Fruit fly (Drosophila melanogaster) whole organism, embryonic: Measurements from ENCODE around the gene rut.
A peak's percentile ranks its signal among the peaks of the same experiment; 100 is the strongest.

ENCODE experiments used
- BEAF-32 ChIP-seq: fragments of 200-800 bp; sonication (Bioruptor generic); optimal IDR thresholded peaks from 3 replicates; lab custom pipeline; 2017; ENCODE audit warnings: missing biosample characterization, missing genetic modification characterization, mild to moderate bottlenecking, moderate library complexity, missing genetic modification reagents
- Bgb ChIP-seq: fragments of 200-800 bp; sonication (Bioruptor generic); IDR thresholded peaks from 2 replicates; pipeline ENCODE4 v1.3.6; 2022; ENCODE audit warnings: missing biosample characterization, missing genetic modification characterization; ENCODE audit not compliant: partially characterized antibody
- Blimp-1 ChIP-seq: fragments of 200-800 bp; sonication (Bioruptor generic); optimal IDR thresholded peaks from 3 replicates; lab custom pipeline; 2018; ENCODE audit warnings: missing biosample characterization, missing genetic modification characterization, mild to moderate bottlenecking, moderate library complexity, missing genetic modification reagents
- CG10267 ChIP-seq: fragments of 200-800 bp; sonication (Bioruptor generic); optimal IDR thresholded peaks from 2 replicates; lab custom pipeline; 2018; ENCODE audit warnings: missing biosample characterization, mild to moderate bottlenecking, missing genetic modification characterization, moderate library complexity
- CG11695 ChIP-seq: fragments of 200-800 bp; sonication (Bioruptor generic); IDR thresholded peaks from 3 replicates; pipeline ENCODE4 v1.3.6; 2022; ENCODE audit warnings: missing biosample characterization, missing genetic modification characterization
- CG13123 ChIP-seq: fragments of 200-800 bp; sonication (Bioruptor generic); optimal IDR thresholded peaks from 2 replicates; lab custom pipeline; 2016; ENCODE audit warnings: missing biosample characterization, missing genetic modification characterization
- CG13287 ChIP-seq: fragments of 200-800 bp; sonication (Bioruptor generic); IDR thresholded peaks from 2 replicates; pipeline ENCODE4 v1.3.6; 2022; ENCODE audit warnings: missing biosample characterization, missing genetic modification characterization; ENCODE audit not compliant: partially characterized antibody
- CG14860 ChIP-seq: fragments of 200-800 bp; sonication (Bioruptor generic); IDR thresholded peaks from 3 replicates; pipeline ENCODE4 v1.3.6; 2022; ENCODE audit warnings: missing biosample characterization, missing genetic modification characterization; ENCODE audit not compliant: partially characterized antibody
- CG15073 ChIP-seq: fragments of 200-800 bp; sonication (Bioruptor generic); optimal IDR thresholded peaks from 2 replicates; lab custom pipeline; 2016; ENCODE audit warnings: missing biosample characterization, missing genetic modification characterization
- CG15269 ChIP-seq: fragments of 200-800 bp; sonication (Bioruptor generic); optimal IDR thresholded peaks from 2 replicates; lab custom pipeline; 2018; ENCODE audit warnings: missing biosample characterization, mild to moderate bottlenecking, missing genetic modification characterization, moderate library complexity
- CG16813 ChIP-seq: fragments of 200-800 bp; sonication (Bioruptor generic); IDR thresholded peaks from 3 replicates; pipeline ENCODE4 v1.3.6; 2022; ENCODE audit warnings: missing biosample characterization, missing genetic modification characterization; ENCODE audit not compliant: partially characterized antibody
- CG16863 ChIP-seq: fragments of 200-800 bp; sonication (Bioruptor generic); optimal IDR thresholded peaks from 3 replicates; lab custom pipeline; 2016; ENCODE audit warnings: missing biosample characterization, missing genetic modification characterization
- CG17361 ChIP-seq: fragments of 200-800 bp; sonication (Bioruptor generic); IDR thresholded peaks from 3 replicates; pipeline ENCODE4 v1.3.6; 2022; ENCODE audit warnings: missing biosample characterization, missing genetic modification characterization
- CG2116 ChIP-seq: fragments of 200-800 bp; sonication (Bioruptor generic); optimal IDR thresholded peaks from 3 replicates; lab custom pipeline; 2018; ENCODE audit warnings: missing biosample characterization, mild to moderate bottlenecking, missing genetic modification characterization
- CG2120 ChIP-seq: fragments of 200-800 bp; sonication (Bioruptor generic); optimal IDR thresholded peaks from 3 replicates; lab custom pipeline; 2016; ENCODE audit warnings: missing biosample characterization, missing genetic modification characterization
- CG31441 ChIP-seq: fragments of 200-800 bp; sonication (Bioruptor generic); IDR thresholded peaks from 2 replicates; pipeline ENCODE4 v1.3.6; 2022; ENCODE audit warnings: missing biosample characterization, missing genetic modification characterization
- CG34224 ChIP-seq: fragments of 200-800 bp; sonication (Bioruptor generic); IDR thresholded peaks from 3 replicates; pipeline ENCODE4 v1.3.6; 2022; ENCODE audit warnings: missing biosample characterization, missing genetic modification characterization; ENCODE audit not compliant: partially characterized antibody
- CG6272 ChIP-seq: fragments of 200-800 bp; sonication (Bioruptor generic); IDR thresholded peaks from 2 replicates; pipeline ENCODE4 v1.3.6; 2022; ENCODE audit warnings: missing biosample characterization, missing genetic modification characterization
- CG7556 ChIP-seq: fragments of 200-800 bp; sonication (Bioruptor generic); optimal IDR thresholded peaks from 2 replicates; lab custom pipeline; 2017; ENCODE audit warnings: missing biosample characterization, mild to moderate bottlenecking, missing genetic modification characterization
- CG8290 ChIP-seq, 3 experiments: fragments of 200-800 bp; sonication (Bioruptor generic); optimal IDR thresholded peaks; 2 replicates each; lab custom pipeline; 2016 to 2019; ENCODE audit warnings: missing biosample characterization in 3 of 3, missing genetic modification characterization in 3 of 3, mild to moderate bottlenecking in 2 of 3, moderate library complexity in 1 of 3
- CG8388 ChIP-seq: fragments of 200-800 bp; sonication (Bioruptor generic); optimal IDR thresholded peaks from 2 replicates; lab custom pipeline; 2019; ENCODE audit warnings: missing biosample characterization, mild to moderate bottlenecking, missing genetic modification characterization, moderate library complexity
- CTCF ChIP-seq: fragments of 200-800 bp; sonication (Bioruptor generic); optimal IDR thresholded peaks from 2 replicates; lab custom pipeline; 2017; ENCODE audit warnings: missing biosample characterization, mild to moderate bottlenecking, missing genetic modification characterization, moderate library complexity
- Camta ChIP-seq: fragments of 200-800 bp; sonication (Bioruptor generic); optimal IDR thresholded peaks from 2 replicates; lab custom pipeline; 2016; ENCODE audit warnings: missing biosample characterization, missing genetic modification characterization
- CoRest ChIP-seq: fragments of 200-800 bp; sonication (Bioruptor generic); optimal IDR thresholded peaks from 3 replicates; lab custom pipeline; 2018; ENCODE audit warnings: missing biosample characterization, mild to moderate bottlenecking, missing genetic modification characterization, moderate library complexity
- Doc3 ChIP-seq: fragments of 200-800 bp; sonication (Bioruptor generic); IDR thresholded peaks from 3 replicates; pipeline ENCODE4 v1.3.6; 2022; ENCODE audit warnings: missing biosample characterization, missing genetic modification characterization; ENCODE audit not compliant: partially characterized antibody
- Dref ChIP-seq: fragments of 200-800 bp; sonication (Bioruptor generic); IDR thresholded peaks from 2 replicates; pipeline ENCODE4 v1.3.6; 2022; ENCODE audit warnings: missing biosample characterization, missing genetic modification characterization
- HHEX ChIP-seq: fragments of 200-800 bp; sonication (Bioruptor generic); optimal IDR thresholded peaks from 3 replicates; lab custom pipeline; 2017; ENCODE audit warnings: missing biosample characterization, mild to moderate bottlenecking, missing genetic modification characterization, missing genetic modification reagents
- HLH4C ChIP-seq: fragments of 200-800 bp; sonication (Bioruptor generic); IDR thresholded peaks from 3 replicates; pipeline ENCODE4 v1.3.6; 2022; ENCODE audit warnings: missing biosample characterization, missing genetic modification characterization; ENCODE audit not compliant: partially characterized antibody
- Neu2 ChIP-seq: fragments of 200-800 bp; sonication (Bioruptor generic); optimal IDR thresholded peaks from 3 replicates; lab custom pipeline; 2016; ENCODE audit warnings: missing biosample characterization, missing genetic modification characterization, borderline replicate concordance
- Nf-YB ChIP-seq: fragments of 200-800 bp; sonication (Bioruptor generic); optimal IDR thresholded peaks from 3 replicates; lab custom pipeline; 2019; ENCODE audit warnings: missing biosample characterization, mild to moderate bottlenecking, missing genetic modification characterization, moderate library complexity
- Pdp1 ChIP-seq, 2 experiments: fragments of 200-800 bp; sonication (Bioruptor generic); optimal IDR thresholded peaks; 3 replicates each; lab custom pipeline; 2016; ENCODE audit warnings: missing biosample characterization in 2 of 2, missing genetic modification characterization in 2 of 2, mild to moderate bottlenecking in 1 of 2, moderate library complexity in 1 of 2
- Rfx ChIP-seq: fragments of 200-800 bp; sonication (Bioruptor generic); IDR thresholded peaks from 2 replicates; pipeline ENCODE4 v1.3.6; 2022; ENCODE audit warnings: missing biosample characterization, missing genetic modification characterization
- ash1 ChIP-seq: fragments of 200-800 bp; sonication (Bioruptor generic); optimal IDR thresholded peaks from 2 replicates; lab custom pipeline; 2018; ENCODE audit warnings: missing biosample characterization, mild to moderate bottlenecking, missing genetic modification characterization
- chinmo ChIP-seq: fragments of 200-800 bp; sonication (Bioruptor generic); IDR thresholded peaks from 4 replicates; pipeline ENCODE4 v1.3.6; 2022; ENCODE audit warnings: missing biosample characterization, missing genetic modification characterization; ENCODE audit not compliant: partially characterized antibody
- croc ChIP-seq: fragments of 200-800 bp; sonication (Bioruptor generic); conservative IDR thresholded peaks from 3 replicates; pipeline ENCODE4 v1.3.6; 2022; ENCODE audit warnings: missing biosample characterization, missing genetic modification characterization
- crol ChIP-seq: fragments of 200-800 bp; sonication (Bioruptor generic); IDR thresholded peaks from 2 replicates; pipeline ENCODE4 v1.3.6; 2022; ENCODE audit warnings: missing biosample characterization, missing genetic modification characterization
- crp ChIP-seq, 2 experiments: fragments of 200-800 bp; sonication (Bioruptor generic); optimal IDR thresholded peaks; 2 replicates in 1 of 2; 3 replicates in 1 of 2; lab custom pipeline; 2017; ENCODE audit warnings: missing biosample characterization in 2 of 2, missing genetic modification characterization in 2 of 2, mild to moderate bottlenecking in 1 of 2, moderate library complexity in 1 of 2
- gsb-n ChIP-seq: fragments of 200-800 bp; sonication (Bioruptor generic); optimal IDR thresholded peaks from 3 replicates; lab custom pipeline; 2018; ENCODE audit warnings: missing biosample characterization, mild to moderate bottlenecking, missing genetic modification characterization
- inv ChIP-seq: fragments of 200-800 bp; sonication (Bioruptor generic); IDR thresholded peaks from 2 replicates; pipeline ENCODE4 v1.3.6; 2022; ENCODE audit warnings: missing biosample characterization, missing genetic modification characterization; ENCODE audit not compliant: partially characterized antibody
- knrl ChIP-seq: fragments of 200-800 bp; sonication (Bioruptor generic); IDR thresholded peaks from 3 replicates; pipeline ENCODE4 v1.3.6; 2022; ENCODE audit warnings: missing biosample characterization, missing genetic modification characterization; ENCODE audit not compliant: partially characterized antibody
- lov ChIP-seq, 2 experiments: fragments of 200-800 bp in 1 of 2; fragments of >200 bp in 1 of 2; sonication (Bioruptor generic) in 1 of 2; IDR thresholded peaks in 1 of 2; optimal IDR thresholded peaks in 1 of 2; 2 replicates in 1 of 2; 3 replicates in 1 of 2; pipeline versions ENCODE4 v1.3.6 to Lab custom; 2017 to 2022; ENCODE audit warnings: missing biosample characterization in 1 of 2, missing genetic modification characterization in 1 of 2
- pho ChIP-seq: fragments of 200-800 bp; sonication (Bioruptor generic); optimal IDR thresholded peaks from 2 replicates; lab custom pipeline; 2016; ENCODE audit warnings: missing biosample characterization, missing genetic modification characterization
- pzg ChIP-seq: fragments of 200-800 bp; sonication (Bioruptor generic); optimal IDR thresholded peaks from 3 replicates; lab custom pipeline; 2018; ENCODE audit warnings: missing biosample characterization, mild to moderate bottlenecking, missing genetic modification characterization, moderate library complexity
- sens ChIP-seq: fragments of 200-800 bp; sonication (Bioruptor generic); peaks from one replicate; lab custom pipeline; 2016; ENCODE audit warnings: missing biosample characterization, missing genetic modification characterization
- unpg ChIP-seq: fragments of 200-800 bp; sonication (Bioruptor generic); optimal IDR thresholded peaks from 3 replicates; lab custom pipeline; 2018; ENCODE audit warnings: missing biosample characterization, mild to moderate bottlenecking, missing genetic modification characterization, moderate library complexity

The rut gene

DNA sequence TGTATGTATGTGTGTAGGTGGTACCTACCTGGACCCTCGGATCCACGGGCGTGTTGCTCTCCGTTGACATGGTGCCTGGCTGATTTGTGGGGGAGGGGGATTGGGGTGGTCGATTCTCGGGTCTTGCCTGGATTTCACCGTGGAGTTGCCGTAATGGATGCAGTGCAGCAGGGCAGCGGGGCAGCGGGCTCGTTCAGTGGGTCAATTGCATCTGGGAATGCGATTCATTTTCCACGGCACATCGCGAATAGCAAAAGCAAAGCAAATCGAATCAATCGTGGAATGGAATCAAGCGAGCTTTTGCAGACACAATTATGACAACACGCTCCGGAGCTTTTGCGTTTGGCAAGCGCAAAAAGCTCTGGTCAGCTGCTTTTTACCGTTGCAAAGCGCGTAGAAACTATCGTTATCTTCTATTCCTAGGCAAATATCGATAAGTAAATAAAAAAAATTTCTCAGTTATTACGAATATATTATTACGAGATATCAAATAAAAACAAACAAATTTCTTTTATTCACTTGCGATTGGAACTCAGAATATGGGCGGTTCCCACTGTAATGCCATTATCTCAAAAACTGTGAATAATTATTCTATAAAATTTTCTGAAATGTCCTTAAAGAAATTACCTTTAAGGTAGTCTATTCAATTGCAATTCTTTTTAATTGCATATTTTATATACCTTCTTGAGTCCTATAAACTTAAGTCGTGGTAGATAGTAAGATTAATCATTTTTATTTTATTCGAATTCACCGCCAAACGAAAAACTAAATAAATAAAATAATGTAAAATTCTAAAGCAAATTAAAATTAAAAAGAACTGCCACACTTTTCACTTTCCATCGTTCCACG is 6.1 kb upstream of the rut start, which contains the start of gene CG14408 (continued):
- peak; percentile 6 for TF ChIP-seq CG15269 (tag; lab: Kevin White, UChicago)
- no peak for TF ChIP-seq Rfx (GFP tag; lab: Robert Waterston, UW)
- TF ChIP-seq CG11695 (GFP tag; lab: Robert Waterston, UW) = no peak
- peak; percentile 3 for TF ChIP-seq Nf-YB
- TF ChIP-seq CG8290 (GFP tag; optimal IDR thresholded peaks at IDR 0.05; lab: Kevin White, UChicago) = no peak
- TF ChIP-seq CG8290 (tag; optimal IDR thresholded peaks at IDR 0.05; lab: Kevin White, UChicago) = peak in 1 of 2 experiments; percentile 2
- peak; percentile 40 for TF ChIP-seq CG2116 (GFP tag; lab: Kevin White, UChicago)
- TF ChIP-seq sens (GFP tag; lab: Kevin White, UChicago) = peak; percentile 55
- TF ChIP-seq CG34224 (GFP tag; lab: Robert Waterston, UW) = peak; percentile 66; the same call in 2 of the 3 replicates
- no peak for TF ChIP-seq pho (GFP tag; lab: Kevin White, UChicago)
- TF ChIP-seq CG13287 (GFP tag; lab: Robert Waterston, UW) = peak; percentile 77
- no peak for TF ChIP-seq lov (optimal IDR thresholded peaks at IDR 0.05; lab: Kevin White, UChicago)
- no peak for TF ChIP-seq lov (GFP tag; IDR thresholded peaks at IDR 0.05; lab: Robert Waterston, UW)
- TF ChIP-seq CG17361 (GFP tag; lab: Robert Waterston, UW) = peak; percentile 28; the same call in 2 of the 3 replicates
- no peak for TF ChIP-seq CG8388
- TF ChIP-seq CG16863 (GFP tag; lab: Kevin White, UChicago) = no peak
- peak; percentile 9; the same call in 1 of the 3 replicates for TF ChIP-seq HLH4C (GFP tag; lab: Robert Waterston, UW)
- no peak for TF ChIP-seq Neu2
- peak; percentile 43 for TF ChIP-seq Bgb (GFP tag; lab: Robert Waterston, UW)
- peak in 1 of 2 experiments; percentile 75 for TF ChIP-seq crp (GFP tag; optimal IDR thresholded peaks at IDR 0.05; lab: Kevin White, UChicago)
- TF ChIP-seq croc (GFP tag; lab: Robert Waterston, UW) = no peak
- TF ChIP-seq CG10267 (tag; lab: Kevin White, UChicago) = peak; percentile 25
- no peak for TF ChIP-seq CG13123
- TF ChIP-seq Doc3 (GFP tag; lab: Robert Waterston, UW) = peak; percentile 74
- TF ChIP-seq BEAF-32 (GFP tag; lab: Kevin White, UChicago) = peak; percentile 66
- TF ChIP-seq CG15073 = no peak
- TF ChIP-seq Camta (GFP tag; lab: Kevin White, UChicago) = no peak
- TF ChIP-seq CG31441 = 0 out of 2 replicates have a peak, but pooled peaks have one; percentile 46
- peak; percentile 76 for TF ChIP-seq CTCF (GFP tag; lab: Kevin White, UChicago)
- no peak for TF ChIP-seq gsb-n
- TF ChIP-seq inv (GFP tag; lab: Robert Waterston, UW) = peak; percentile 28; the same call in 1 of the 2 replicates
- 0 out of 3 replicates have a peak, but pooled peaks have one; percentile 6 for TF ChIP-seq CG14860 (GFP tag; lab: Robert Waterston, UW)
- peak; percentile 3 for TF ChIP-seq unpg (GFP tag; lab: Kevin White, UChicago)
- TF ChIP-seq crol = peak; percentile 59
- peak; percentile 10 for TF ChIP-seq CG7556
- peak; percentile 51 for TF ChIP-seq Dref
- peak; percentile 10 for TF ChIP-seq pzg (GFP tag; lab: Kevin White, UChicago)
- TF ChIP-seq chinmo (GFP tag; lab: Robert Waterston, UW) = peak; percentile 24; the same call in 1 of the 4 replicates
- TF ChIP-seq Blimp-1 (GFP tag; lab: Kevin White, UChicago) = peak; percentile 6
- TF ChIP-seq HHEX (GFP tag; lab: Kevin White, UChicago) = no peak
- TF ChIP-seq CoRest (tag; lab: Kevin White, UChicago) = peak; percentile 12
- TF ChIP-seq Pdp1 (GFP tag; optimal IDR thresholded peaks at IDR 0.05; lab: Kevin White, UChicago) = peak in 1 of 2 experiments; percentile 72
- TF ChIP-seq CG2120 = peak; percentile 5
- no peak for TF ChIP-seq ash1
- no peak for TF ChIP-seq CG16813 (GFP tag; lab: Robert Waterston, UW)
- peak; percentile 14; the same call in 1 of the 2 replicates for TF ChIP-seq CG6272 (GFP tag; lab: Robert Waterston, UW)
- peak; percentile 33; the same call in 2 of the 3 replicates for TF ChIP-seq knrl
